Fruit fly (Drosophila melanogaster) whole organism, adult: ENCODE results near the gene CG7298.

Experiments
- CG12768 ChIP-seq: fragments of 200-800 bp; sonication (Bioruptor generic); optimal IDR thresholded peaks from 2 replicates; lab custom pipeline; 2017; ENCODE audit warnings: missing biosample characterization, missing genetic modification characterization, mild to moderate bottlenecking, moderate library complexity, missing genetic modification reagents
- CG14711 ChIP-seq: fragments of 200-800 bp; sonication (Bioruptor generic); optimal IDR thresholded peaks from 2 replicates; lab custom pipeline; 2018; ENCODE audit warnings: missing biosample characterization, mild to moderate bottlenecking, missing genetic modification characterization, moderate library complexity
- CG33017 ChIP-seq: fragments of 200-800 bp; sonication (Bioruptor generic); optimal IDR thresholded peaks from 2 replicates; lab custom pipeline; 2018; ENCODE audit warnings: missing biosample characterization, mild to moderate bottlenecking, missing genetic modification characterization, moderate library complexity
- Crg-1 ChIP-seq: fragments of 200-800 bp; sonication (Bioruptor generic); optimal IDR thresholded peaks from 2 replicates; lab custom pipeline; 2016; ENCODE audit warnings: missing biosample characterization, missing genetic modification characterization
- Mnt ChIP-seq: fragments of 200-800 bp; sonication (Bioruptor generic); optimal IDR thresholded peaks from 2 replicates; lab custom pipeline; 2016; ENCODE audit warnings: missing biosample characterization, mild to moderate bottlenecking, missing genetic modification characterization
- bab1 ChIP-seq: fragments of 200-800 bp; sonication (Bioruptor generic); optimal IDR thresholded peaks from 3 replicates; lab custom pipeline; 2019; ENCODE audit warnings: missing biosample characterization, mild to moderate bottlenecking, missing genetic modification characterization, moderate library complexity
- cic ChIP-seq: fragments of 200-800 bp; sonication (Bioruptor generic); optimal IDR thresholded peaks from 2 replicates; lab custom pipeline; 2017; ENCODE audit warnings: missing biosample characterization, mild to moderate bottlenecking, missing genetic modification characterization, moderate library complexity
- cnc ChIP-seq, 2 experiments: fragments of >200 bp; optimal IDR thresholded peaks; 2 replicates each; lab custom pipeline; 2017
- tj ChIP-seq: fragments of 200-800 bp; sonication (Bioruptor generic); optimal IDR thresholded peaks from 3 replicates; lab custom pipeline; 2017; ENCODE audit warnings: missing biosample characterization, mild to moderate bottlenecking, missing genetic modification characterization, moderate library complexity
- toe ChIP-seq: fragments of 200-800 bp; sonication (Bioruptor generic); optimal IDR thresholded peaks from 2 replicates; lab custom pipeline; 2016; ENCODE audit warnings: missing biosample characterization, missing genetic modification characterization

DNA sequence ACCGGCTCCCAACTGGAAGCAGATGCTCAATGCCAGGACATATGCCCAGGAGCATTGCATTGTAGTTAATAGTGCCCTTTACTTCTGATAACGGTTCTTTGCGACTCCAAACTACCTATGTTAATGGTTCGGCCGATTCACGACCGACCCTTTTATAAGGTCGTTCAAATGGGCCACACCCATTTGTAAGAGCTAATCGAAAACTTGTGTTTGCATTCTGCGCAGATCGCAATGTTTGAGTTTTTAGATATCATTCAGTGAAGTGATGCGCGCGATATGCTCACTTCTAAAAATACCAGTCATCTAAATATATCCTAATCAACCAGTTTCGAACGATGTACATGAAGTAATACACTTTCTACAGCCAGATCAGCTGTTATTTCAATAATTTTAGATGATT, 1.9 kb downstream of the CG7298 start, which contains the start of gene obst-F:
- no peak for TF ChIP-seq toe (GFP tag; lab: Kevin White, UChicago)
- no peak for TF ChIP-seq cic (GFP tag; lab: Kevin White, UChicago)
- no peak for TF ChIP-seq CG12768 (GFP tag; lab: Kevin White, UChicago)
- TF ChIP-seq cnc (optimal IDR thresholded peaks at IDR 0.05; lab: Kevin White, UChicago), result no peak
- no peak for TF ChIP-seq Mnt (GFP tag; lab: Kevin White, UChicago)
- TF ChIP-seq CG14711 (tag; lab: Kevin White, UChicago), result no peak
- no peak for TF ChIP-seq bab1 (GFP tag; lab: Kevin White, UChicago)
- TF ChIP-seq Crg-1 (GFP tag; lab: Kevin White, UChicago), result no peak
- no peak for TF ChIP-seq CG33017 (tag; lab: Kevin White, UChicago)
- TF ChIP-seq tj (GFP tag; lab: Kevin White, UChicago), result no peak
